Worm (Caenorhabditis elegans): ENCODE data around the gene adk-1.
A peak's percentile ranks its signal among the peaks of the same experiment; 100 is the strongest.
"Not testable (repeated sequence)": the region's sequence is repeated elsewhere in the genome, so short reads cannot be mapped to it uniquely, and the experiment has no call there.

Gene adk-1

DNA sequence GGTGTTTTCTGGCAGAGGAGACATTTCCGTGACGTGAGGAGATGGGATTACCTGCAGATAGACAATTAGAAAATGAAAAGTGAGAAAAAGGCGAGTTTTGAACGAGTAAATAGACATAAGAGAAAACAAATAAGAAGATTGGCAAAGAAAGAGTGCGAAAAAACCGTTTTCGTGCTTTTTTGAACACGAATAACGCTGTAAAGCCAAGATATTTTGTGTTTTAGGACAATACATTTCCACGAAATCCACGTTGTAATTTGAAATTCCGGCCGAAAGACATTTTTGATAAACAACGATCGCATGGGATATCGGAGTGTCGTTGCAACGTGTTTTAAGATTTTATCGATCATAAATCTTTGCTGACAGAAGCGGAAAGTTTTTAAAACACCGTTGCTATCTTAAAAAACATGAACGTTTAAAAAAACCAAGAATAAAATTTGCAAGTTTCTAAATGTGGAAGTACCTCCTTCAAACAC is at the start of gene adk-1:
Gene adk-1 (minus strand): TSS at position 51 of the 476 bp plus-strand sequence.
- TF ChIP-seq ceh-22 (tag; optimal IDR thresholded peaks at IDR 0.05), result no peak
- no peak for TF ChIP-seq nhr-11 (tag; optimal IDR thresholded peaks at IDR 0.05)
- TF ChIP-seq pqm-1 (tag; optimal IDR thresholded peaks at IDR 0.05), result no peak
- TF ChIP-seq nhr-232 (tag; optimal IDR thresholded peaks at IDR 0.05), result no peak
- TF ChIP-seq K02D7.2 (tag; optimal IDR thresholded peaks at IDR 0.05), result no peak
- no peak for TF ChIP-seq pag-3 (tag; optimal IDR thresholded peaks at IDR 0.05; ENCODE audit: borderline replicate concordance)
- TF ChIP-seq mec-3 (tag; optimal IDR thresholded peaks at IDR 0.05; ENCODE audit: borderline replicate concordance), result no peak
- no peak for TF ChIP-seq T23F11.4 (GFP tag; optimal IDR thresholded peaks at IDR 0.05)
- no peak for TF ChIP-seq ztf-16 (tag; optimal IDR thresholded peaks at IDR 0.05)

DNA sequence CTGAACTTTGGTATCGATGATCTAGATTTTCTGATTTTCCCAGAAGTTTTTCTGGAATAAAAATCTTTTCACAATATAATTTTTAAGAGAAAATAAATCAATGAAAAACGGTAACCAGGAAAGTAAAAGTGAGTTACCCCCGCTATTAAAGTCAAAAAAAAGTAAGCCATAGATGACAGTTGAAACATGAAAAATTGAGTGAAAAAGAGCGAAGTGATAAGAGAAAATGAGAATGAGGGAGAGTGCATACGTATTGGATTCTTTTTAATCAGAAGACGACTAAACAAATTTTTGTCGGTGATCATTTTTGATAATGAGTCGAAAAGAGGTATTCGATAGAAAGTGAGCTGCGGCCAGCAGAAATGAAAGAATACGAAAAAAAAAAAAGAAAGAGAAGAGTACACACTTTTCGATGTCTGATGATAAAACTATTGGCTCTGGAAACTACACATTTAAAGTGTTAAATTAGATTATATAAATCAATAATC is 48.9 kb upstream of the adk-1 start, which contains the start of gene gtl-1:
Gene gtl-1 (minus strand): TSS at position 51 of the 488 bp plus-strand sequence.
- TF ChIP-seq rnt-1 (tag; optimal IDR thresholded peaks at IDR 0.05) (no peak), elt-2 (tag; optimal IDR thresholded peaks at IDR 0.05) (no peak), ceh-34 (tag; optimal IDR thresholded peaks at IDR 0.05) (no peak), pros-1 (tag; optimal IDR thresholded peaks at IDR 0.05) (no peak), ahr-1 (tag; optimal IDR thresholded peaks at IDR 0.05) (no peak), odd-2 (tag; optimal IDR thresholded peaks at IDR 0.05) (no peak), ama-1 (optimal IDR thresholded peaks at IDR 0.05) (no peak), sox-4 (tag; optimal IDR thresholded peaks at IDR 0.05) (no peak), K09A11.1 (tag; optimal IDR thresholded peaks at IDR 0.05; ENCODE audit: insufficient read depth) (no peak), pax-1 (tag; optimal IDR thresholded peaks at IDR 0.05) (no peak), madf-2 (tag; optimal IDR thresholded peaks at IDR 0.05) (no peak), hlh-15 (tag; optimal IDR thresholded peaks at IDR 0.05) (no peak), sox-2 (GFP tag; IDR thresholded peaks at IDR 0.05) (no peak), pha-2 (tag; optimal IDR thresholded peaks at IDR 0.05) (no peak), hlh-30 (tag; optimal IDR thresholded peaks at IDR 0.05; ENCODE audit: insufficient read depth) (no peak), lin-11 (tag; optimal IDR thresholded peaks at IDR 0.05) (no peak), gmeb-2 (tag; optimal IDR thresholded peaks at IDR 0.05) (no peak), F13H6.1 (tag; optimal IDR thresholded peaks at IDR 0.05) (no peak), pha-4 (tag; optimal IDR thresholded peaks at IDR 0.05) (no peak)

DNA sequence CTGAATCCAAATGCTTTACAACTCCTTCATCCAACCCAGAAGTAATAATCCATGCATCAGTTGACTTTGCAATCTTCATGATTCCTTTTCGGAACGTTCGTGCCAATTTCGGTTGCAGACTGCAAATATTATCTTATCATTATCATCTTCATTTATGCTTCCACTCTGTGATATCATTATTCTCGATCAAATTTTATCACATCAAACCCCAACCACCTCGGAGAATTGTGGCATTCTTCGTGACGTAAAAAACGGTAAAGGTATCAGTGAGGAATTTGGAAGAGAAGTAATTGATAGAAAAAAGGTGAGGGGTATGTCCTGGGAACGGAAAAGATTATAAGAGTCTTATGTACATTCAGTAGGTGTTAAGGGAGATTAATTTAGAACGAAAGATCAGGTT is 46.8 kb upstream of the adk-1 start:
- TF ChIP-seq elt-2 (tag; optimal IDR thresholded peaks at IDR 0.05) (peak; percentile 18), ets-4 (tag; optimal IDR thresholded peaks at IDR 0.05) (no peak)

DNA sequence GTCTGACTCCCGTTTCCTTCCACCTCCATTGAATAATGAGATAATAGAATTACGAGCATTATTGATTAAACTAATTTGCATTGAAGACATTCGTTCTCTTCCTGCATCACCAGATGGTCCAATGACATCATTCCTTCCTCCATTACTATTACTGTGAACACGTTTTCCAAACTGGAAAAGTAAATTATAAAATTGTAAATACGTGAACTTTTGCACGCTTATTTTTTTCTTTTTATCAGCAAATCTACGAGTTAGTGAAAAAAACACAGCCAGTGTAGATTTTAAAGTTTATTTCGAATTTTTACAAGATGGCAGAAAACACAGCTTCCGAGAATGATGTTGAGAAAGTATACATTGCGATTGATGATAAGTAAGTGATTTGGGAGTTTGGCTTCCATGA is 43.1 kb upstream of the adk-1 start, which contains the start of gene C05C12.1:
Gene C05C12.1 (plus strand): TSS at position 301 of the 400 bp plus-strand sequence.
- not testable (repeated sequence) for TF ChIP-seq sdc-2 (tag; optimal IDR thresholded peaks at IDR 0.05); unc-3 (GFP tag; conservative IDR thresholded peaks at IDR 0.05); unc-3 (tag; optimal IDR thresholded peaks at IDR 0.05); sox-2 (GFP tag; IDR thresholded peaks at IDR 0.05)

DNA sequence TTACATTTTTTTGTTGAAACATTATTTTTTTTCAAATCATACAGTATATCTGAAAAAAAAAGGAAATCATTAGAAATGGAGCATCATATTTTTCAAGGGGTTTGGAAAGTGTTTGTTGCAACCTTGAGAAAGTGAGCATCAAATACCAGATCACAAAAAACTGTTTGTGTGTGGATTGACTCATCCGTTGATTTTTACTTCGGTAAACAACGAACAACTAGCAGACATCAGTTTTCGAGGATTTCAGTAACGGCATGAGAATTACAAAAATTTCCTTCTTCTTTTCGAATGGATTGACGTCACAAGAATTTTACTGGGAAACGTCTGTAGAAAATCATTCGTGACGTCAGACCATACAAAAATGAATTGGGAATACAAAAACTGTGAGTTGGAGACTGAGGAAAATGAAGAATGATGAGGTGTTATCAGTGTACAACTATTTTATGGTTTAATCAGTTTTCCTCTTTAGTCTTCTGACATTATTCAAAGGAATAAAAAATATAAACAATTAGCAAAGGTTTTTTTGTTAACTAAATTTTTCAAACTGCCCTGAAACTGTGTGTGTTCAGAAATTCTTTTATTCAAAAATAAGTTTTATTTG is 37.5 kb upstream of the adk-1 start, which contains the start of gene C05C12.4:
Gene C05C12.4 (minus strand): TSS at position 51 of the 601 bp plus-strand sequence.
- TF ChIP-seq ceh-45 (GFP tag; IDR thresholded peaks at IDR 0.05), result no peak
- no peak for TF ChIP-seq unc-55 (GFP tag; optimal IDR thresholded peaks at IDR 0.05)
- TF ChIP-seq dve-1 (tag; optimal IDR thresholded peaks at IDR 0.05), result no peak
- no peak for TF ChIP-seq hlh-15 (tag; optimal IDR thresholded peaks at IDR 0.05)
- no peak for TF ChIP-seq C08G9.2 (tag; optimal IDR thresholded peaks at IDR 0.05)
- TF ChIP-seq zip-5 (tag; optimal IDR thresholded peaks at IDR 0.05), result no peak
- TF ChIP-seq che-1 (tag; optimal IDR thresholded peaks at IDR 0.05), result no peak
- no peak for TF ChIP-seq hlh-6 (tag; optimal IDR thresholded peaks at IDR 0.05)
- TF ChIP-seq ceh-18 (tag; optimal IDR thresholded peaks at IDR 0.05), result no peak
- no peak for TF ChIP-seq ceh-31 (tag; optimal IDR thresholded peaks at IDR 0.05)
- no peak for TF ChIP-seq sdc-2 (tag; optimal IDR thresholded peaks at IDR 0.05)
- no peak for TF ChIP-seq unc-3 (GFP tag; conservative IDR thresholded peaks at IDR 0.05)
- no peak for TF ChIP-seq unc-3 (tag; optimal IDR thresholded peaks at IDR 0.05)
- TF ChIP-seq tbx-2 (tag; optimal IDR thresholded peaks at IDR 0.05), result no peak
- no peak for TF ChIP-seq hlh-30 (tag; optimal IDR thresholded peaks at IDR 0.05; ENCODE audit: insufficient read depth)
- TF ChIP-seq sox-2 (GFP tag; IDR thresholded peaks at IDR 0.05), result no peak
- no peak for TF ChIP-seq pha-2 (tag; optimal IDR thresholded peaks at IDR 0.05)
- TF ChIP-seq elt-4 (tag; optimal IDR thresholded peaks at IDR 0.05), result no peak

All from whole organism, late embryonic.